Worm (Caenorhabditis elegans) whole organism, L2 larva: ENCODE data around the gene madd-3.

Experiments used
- ceh-82 ChIP-seq: fragments of 150-350 bp; optimal IDR thresholded peaks from 2 replicates; lab custom pipeline; 2014; ENCODE audit warnings: missing biosample characterization, missing genetic modification characterization
- elt-3 ChIP-seq: sonication (generic microtip); optimal IDR thresholded peaks from 2 replicates; lab custom pipeline; 2017; ENCODE audit warnings: missing biosample characterization, missing genetic modification characterization
- lin-39 ChIP-seq: fragments of 150-350 bp; optimal IDR thresholded peaks from 2 replicates; lab custom pipeline; 2014; ENCODE audit warnings: missing biosample characterization, missing genetic modification reagents, missing genetic modification characterization
- nhr-11 ChIP-seq: fragments of 150-350 bp; optimal IDR thresholded peaks from 2 replicates; lab custom pipeline; 2014; ENCODE audit warnings: missing biosample characterization, missing genetic modification characterization
- nhr-237 ChIP-seq: fragments of 150-350 bp; optimal IDR thresholded peaks from 2 replicates; lab custom pipeline; 2014; ENCODE audit warnings: missing biosample characterization, missing genetic modification characterization
- nhr-25 ChIP-seq: fragments of 150-350 bp; sonication (generic microtip); optimal IDR thresholded peaks from 3 replicates; lab custom pipeline; 2014; ENCODE audit warnings: missing biosample characterization, missing genetic modification characterization
- nhr-77 ChIP-seq: fragments of 150-350 bp; optimal IDR thresholded peaks from 2 replicates; lab custom pipeline; 2014; ENCODE audit warnings: missing biosample characterization, missing genetic modification characterization
- ztf-1 ChIP-seq: fragments of 200-800 bp; sonication (Bioruptor generic); conservative IDR thresholded peaks from 2 replicates; pipeline ENCODE4 v1.3.6; 2022; ENCODE audit warnings: missing genetic modification characterization, missing compliant biosample characterization
- ztf-11 ChIP-seq: sonication (generic microtip); optimal IDR thresholded peaks from 2 replicates; lab custom pipeline; 2017; ENCODE audit warnings: missing biosample characterization, missing genetic modification characterization
- ztf-4 ChIP-seq: fragments of 150-350 bp; optimal IDR thresholded peaks from 2 replicates; lab custom pipeline; 2014; ENCODE audit warnings: missing biosample characterization, missing genetic modification characterization

DNA sequence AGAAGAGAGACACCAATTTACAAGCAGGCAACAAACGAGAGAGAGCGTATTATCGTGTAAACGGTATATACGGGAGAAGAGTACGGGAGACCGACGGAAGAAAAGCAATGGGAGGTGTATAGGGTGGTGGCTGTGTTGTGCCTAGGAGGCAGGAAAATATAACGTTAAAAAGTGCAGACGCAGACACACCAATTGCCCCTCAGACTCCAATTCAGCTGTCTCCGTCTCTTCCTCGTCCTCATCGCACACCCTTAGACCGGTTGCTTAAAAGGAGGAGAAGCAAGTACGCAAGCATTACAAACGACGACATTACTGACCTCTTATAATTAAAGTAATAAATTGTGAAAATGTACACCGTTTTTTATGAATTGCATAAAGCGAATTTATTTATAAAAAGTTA, 16.0 kb upstream of the madd-3 start:
- TF ChIP-seq ztf-11 (tag; lab: Kevin White, UChicago) (no peak), elt-3 (tag; lab: Kevin White, UChicago) (no peak), nhr-237 (tag; lab: Kevin White, UChicago) (no peak), nhr-25 (peak; percentile 77), ztf-1 (GFP tag; lab: Robert Waterston, UW) (no peak), nhr-77 (tag; lab: Kevin White, UChicago) (no peak), lin-39 (tag; lab: Kevin White, UChicago) (no peak), nhr-11 (tag; lab: Kevin White, UChicago) (no peak), ceh-82 (tag; lab: Kevin White, UChicago) (peak; percentile 35), ztf-4 (tag; lab: Kevin White, UChicago) (peak; percentile 48)
